Worm (Caenorhabditis elegans) whole organism, L2 larva: ENCODE data around the gene F58E2.2.

Source experiments
- nhr-23 ChIP-seq: fragments of 150-350 bp; optimal IDR thresholded peaks from 2 replicates; lab custom pipeline; 2014; ENCODE audit warnings: missing biosample characterization, missing genetic modification reagents, missing genetic modification characterization
- unc-39 ChIP-seq: fragments of 150-350 bp; optimal IDR thresholded peaks from 2 replicates; lab custom pipeline; 2014; ENCODE audit warnings: missing biosample characterization, missing genetic modification characterization

- TF ChIP-seq nhr-23 (tag; lab: Kevin White, UChicago): no peak
- TF ChIP-seq unc-39 (tag; lab: Kevin White, UChicago): no peak
Observed at ce11 chrIV:3478911-3479385, 9.1 kb downstream of the F58E2.2 start, which contains the start of the genes srz-70 and C09G12.5.
